Fruit fly (Drosophila melanogaster): ENCODE data around the gene CG12025.

Gene CG12025

dm6 chr3L:1866021-1866811 lies 986 bp downstream of the CG12025 start:
- no peak for TF ChIP-seq Mio (GFP tag; optimal IDR thresholded peaks at IDR 0.05)
- no peak for TF ChIP-seq Dfd (GFP tag; optimal IDR thresholded peaks at IDR 0.05)
- TF ChIP-seq CG32264 (GFP tag; optimal IDR thresholded peaks at IDR 0.05), result no peak
- TF ChIP-seq Hnf4 (GFP tag; optimal IDR thresholded peaks at IDR 0.05), result peak; percentile 65
- TF ChIP-seq usp (GFP tag; optimal IDR thresholded peaks at IDR 0.05), result no peak
- TF ChIP-seq rgr (GFP tag; optimal IDR thresholded peaks at IDR 0.05), result no peak
- TF ChIP-seq dsf (GFP tag; optimal IDR thresholded peaks at IDR 0.05; ENCODE audit: borderline replicate concordance), result no peak

dm6 chr3L:1868841-1869240 lies 3.6 kb downstream of the CG12025 start:
- no peak for TF ChIP-seq dmrt93B (GFP tag; optimal IDR thresholded peaks at IDR 0.05)
- TF ChIP-seq fru (GFP tag; optimal IDR thresholded peaks at IDR 0.05), result no peak
- TF ChIP-seq CG9705 (GFP tag; optimal IDR thresholded peaks at IDR 0.05), result no peak
- TF ChIP-seq CrebA (GFP tag; optimal IDR thresholded peaks at IDR 0.05; ENCODE audit: borderline replicate concordance), result no peak
- peak; percentile 6 for TF ChIP-seq br (GFP tag; optimal IDR thresholded peaks at IDR 0.05)
- no peak for TF ChIP-seq Sp1 (GFP tag; optimal IDR thresholded peaks at IDR 0.05)
- no peak for TF ChIP-seq Myc (optimal IDR thresholded peaks at IDR 0.05)
- no peak for TF ChIP-seq Dfd (GFP tag; optimal IDR thresholded peaks at IDR 0.05)
- no peak for TF ChIP-seq sage (GFP tag; optimal IDR thresholded peaks at IDR 0.05)
- no peak for TF ChIP-seq brk (GFP tag; optimal IDR thresholded peaks at IDR 0.05)
- no peak for TF ChIP-seq Hr78 (GFP tag; optimal IDR thresholded peaks at IDR 0.05)
- peak; percentile 4 for TF ChIP-seq ey (GFP tag; optimal IDR thresholded peaks at IDR 0.05)
- no peak for TF ChIP-seq GATAd (GFP tag; optimal IDR thresholded peaks at IDR 0.05)
- no peak for TF ChIP-seq Vsx2 (GFP tag; optimal IDR thresholded peaks at IDR 0.05; ENCODE audit: partially characterized antibody)
- TF ChIP-seq Mio (GFP tag; optimal IDR thresholded peaks at IDR 0.05), result no peak
- TF ChIP-seq dsf (GFP tag; optimal IDR thresholded peaks at IDR 0.05; ENCODE audit: borderline replicate concordance), result no peak
- TF ChIP-seq N (GFP tag; optimal IDR thresholded peaks at IDR 0.05), result no peak
- TF ChIP-seq HLH106 (tag; optimal IDR thresholded peaks at IDR 0.05), result peak; percentile 43
- TF ChIP-seq OdsH (GFP tag; optimal IDR thresholded peaks at IDR 0.05), result peak; percentile 13
- TF ChIP-seq Hnf4 (GFP tag; optimal IDR thresholded peaks at IDR 0.05), result no peak
- TF ChIP-seq Abd-B (GFP tag; optimal IDR thresholded peaks at IDR 0.05), result no peak
- TF ChIP-seq usp (GFP tag; optimal IDR thresholded peaks at IDR 0.05), result no peak
- no peak for TF ChIP-seq CG32264 (GFP tag; optimal IDR thresholded peaks at IDR 0.05)
- peak; percentile 42 for TF ChIP-seq h (GFP tag; optimal IDR thresholded peaks at IDR 0.05)
- TF ChIP-seq jim (GFP tag; optimal IDR thresholded peaks at IDR 0.05), result no peak
- no peak for TF ChIP-seq lola (GFP tag; optimal IDR thresholded peaks at IDR 0.05)
- no peak for TF ChIP-seq Dif (GFP tag; optimal IDR thresholded peaks at IDR 0.05; ENCODE audit: partially characterized antibody)
- no peak for TF ChIP-seq pan (optimal IDR thresholded peaks at IDR 0.05)
- TF ChIP-seq Rel (GFP tag; optimal IDR thresholded peaks at IDR 0.05), result no peak
- TF ChIP-seq Rel (tag; optimal IDR thresholded peaks at IDR 0.05), result no peak
- TF ChIP-seq sv (GFP tag; optimal IDR thresholded peaks at IDR 0.05), result no peak
- TF ChIP-seq psq (GFP tag; optimal IDR thresholded peaks at IDR 0.05), result no peak
- no peak for TF ChIP-seq foxo (GFP tag; optimal IDR thresholded peaks at IDR 0.05)
- peak; percentile 28 for TF ChIP-seq rgr (GFP tag; optimal IDR thresholded peaks at IDR 0.05)
- TF ChIP-seq dl (GFP tag; optimal IDR thresholded peaks at IDR 0.05; ENCODE audit: insufficient read depth in 1 of 2, partially characterized antibody in 2 of 2), result no peak
- no peak for TF ChIP-seq Hr83 (GFP tag; optimal IDR thresholded peaks at IDR 0.05; ENCODE audit: poor library complexity, severe bottlenecking)
- TF ChIP-seq woc (GFP tag; optimal IDR thresholded peaks at IDR 0.05), result no peak
- TF ChIP-seq Jra (GFP tag; optimal IDR thresholded peaks at IDR 0.05), result no peak
- no peak for TF ChIP-seq tai (GFP tag; optimal IDR thresholded peaks at IDR 0.05)

All from whole organism, wandering third instar larva.